Fruit fly (Drosophila melanogaster) whole organism, embryonic: ENCODE results near the gene CG14984.

Experiments
- Ada2b ChIP-seq: fragments of 200-800 bp; sonication (Bioruptor generic); IDR thresholded peaks from 2 replicates; pipeline ENCODE4 v1.3.6; 2022; ENCODE audit warnings: missing biosample characterization, missing genetic modification characterization
- Atf3 ChIP-seq: fragments of 200-800 bp; sonication (Bioruptor generic); optimal IDR thresholded peaks from 3 replicates; lab custom pipeline; 2016; ENCODE audit warnings: missing biosample characterization, missing genetic modification characterization
- Bteb2 ChIP-seq: fragments of 200-800 bp; sonication (Bioruptor generic); optimal IDR thresholded peaks from 2 replicates; lab custom pipeline; 2016; ENCODE audit warnings: missing biosample characterization, missing genetic modification characterization
- CG10209 ChIP-seq: fragments of 200-800 bp; sonication (Bioruptor generic); optimal IDR thresholded peaks from 3 replicates; lab custom pipeline; 2017; ENCODE audit warnings: missing biosample characterization, mild to moderate bottlenecking, missing genetic modification characterization, missing genetic modification reagents
- CG10267 ChIP-seq: fragments of 200-800 bp; sonication (Bioruptor generic); optimal IDR thresholded peaks from 2 replicates; lab custom pipeline; 2018; ENCODE audit warnings: missing biosample characterization, mild to moderate bottlenecking, missing genetic modification characterization, moderate library complexity
- CG11247 ChIP-seq: fragments of 200-800 bp; sonication (Bioruptor generic); IDR thresholded peaks from 2 replicates; pipeline ENCODE4 v1.3.6; 2022; ENCODE audit warnings: missing biosample characterization, missing genetic modification characterization
- CG11504 ChIP-seq: fragments of 200-800 bp; sonication (Bioruptor generic); optimal IDR thresholded peaks from 3 replicates; lab custom pipeline; 2019; ENCODE audit warnings: missing biosample characterization, mild to moderate bottlenecking, missing genetic modification characterization, moderate library complexity
- CG11723 ChIP-seq: fragments of 200-800 bp; sonication (Bioruptor generic); optimal IDR thresholded peaks from 2 replicates; lab custom pipeline; 2017; ENCODE audit warnings: missing biosample characterization, mild to moderate bottlenecking, missing genetic modification characterization
- CG12659 ChIP-seq: fragments of 200-800 bp; sonication (Bioruptor generic); optimal IDR thresholded peaks from 3 replicates; lab custom pipeline; 2017; ENCODE audit warnings: mild to moderate bottlenecking, missing biosample characterization, missing genetic modification reagents, missing genetic modification characterization
- CG12769 ChIP-seq: fragments of 200-800 bp; sonication (Bioruptor generic); optimal IDR thresholded peaks from 2 replicates; lab custom pipeline; 2019; ENCODE audit warnings: missing biosample characterization, mild to moderate bottlenecking, missing genetic modification characterization, moderate library complexity
- CG13624 ChIP-seq: fragments of 200-800 bp; sonication (Bioruptor generic); optimal IDR thresholded peaks from 2 replicates; lab custom pipeline; 2016; ENCODE audit warnings: missing biosample characterization, missing genetic modification characterization
- CG15011 ChIP-seq: fragments of 200-800 bp; sonication (Bioruptor generic); optimal IDR thresholded peaks from 3 replicates; lab custom pipeline; 2018; ENCODE audit warnings: missing biosample characterization, mild to moderate bottlenecking, missing genetic modification characterization
- CG15269 ChIP-seq: fragments of 200-800 bp; sonication (Bioruptor generic); optimal IDR thresholded peaks from 2 replicates; lab custom pipeline; 2018; ENCODE audit warnings: missing biosample characterization, mild to moderate bottlenecking, missing genetic modification characterization, moderate library complexity
- CG15514 ChIP-seq: fragments of 200-800 bp; sonication (Bioruptor generic); optimal IDR thresholded peaks from 3 replicates; lab custom pipeline; 2017; ENCODE audit warnings: missing biosample characterization, missing genetic modification characterization, mild to moderate bottlenecking, moderate library complexity, missing genetic modification reagents
- CG17361 ChIP-seq: fragments of 200-800 bp; sonication (Bioruptor generic); IDR thresholded peaks from 3 replicates; pipeline ENCODE4 v1.3.6; 2022; ENCODE audit warnings: missing biosample characterization, missing genetic modification characterization
- CG17802 ChIP-seq: fragments of 200-800 bp; sonication (Bioruptor generic); optimal IDR thresholded peaks from 2 replicates; lab custom pipeline; 2018; ENCODE audit warnings: missing biosample characterization, mild to moderate bottlenecking, missing genetic modification characterization, moderate library complexity
- CG17829 ChIP-seq: fragments of 200-800 bp; optimal IDR thresholded peaks from 2 replicates; lab custom pipeline; 2019; ENCODE audit warnings: missing biosample characterization, mild to moderate bottlenecking, missing genetic modification characterization, moderate library complexity
- CG18476 ChIP-seq: fragments of 200-800 bp; sonication (Bioruptor generic); optimal IDR thresholded peaks from 2 replicates; lab custom pipeline; 2016; ENCODE audit warnings: missing biosample characterization, mild to moderate bottlenecking, missing genetic modification characterization
- CG2678 ChIP-seq: fragments of 200-800 bp; sonication (Bioruptor generic); optimal IDR thresholded peaks from 3 replicates; lab custom pipeline; 2019; ENCODE audit warnings: missing biosample characterization, mild to moderate bottlenecking, missing genetic modification characterization, moderate library complexity
- CG30403 ChIP-seq: fragments of 200-800 bp; sonication (Bioruptor generic); optimal IDR thresholded peaks from 3 replicates; lab custom pipeline; 2016; ENCODE audit warnings: missing biosample characterization, missing genetic modification characterization
- CG32772 ChIP-seq: fragments of 200-800 bp; sonication (Bioruptor generic); IDR thresholded peaks from 2 replicates; pipeline ENCODE4 v1.3.6; 2022; ENCODE audit warnings: missing biosample characterization, missing genetic modification characterization
- CG33557 ChIP-seq: fragments of 200-800 bp; sonication (Bioruptor generic); optimal IDR thresholded peaks from 2 replicates; lab custom pipeline; 2019; ENCODE audit warnings: missing biosample characterization, mild to moderate bottlenecking, missing genetic modification characterization, moderate library complexity
- CG6854 ChIP-seq: fragments of 200-800 bp; sonication (Bioruptor generic); optimal IDR thresholded peaks from 3 replicates; lab custom pipeline; 2017; ENCODE audit warnings: missing biosample characterization, mild to moderate bottlenecking, missing genetic modification characterization
- CG8089 ChIP-seq: fragments of 200-800 bp; sonication (Bioruptor generic); optimal IDR thresholded peaks from 3 replicates; lab custom pipeline; 2016; ENCODE audit warnings: missing biosample characterization, missing genetic modification characterization
- Drgx ChIP-seq: fragments of 200-800 bp; sonication (Bioruptor generic); IDR thresholded peaks from 2 replicates; pipeline ENCODE4 v1.3.6; 2022; ENCODE audit warnings: missing biosample characterization, missing genetic modification characterization
- Ets65A ChIP-seq: fragments of 200-800 bp; sonication (Bioruptor generic); peaks from one replicate; lab custom pipeline; 2016; ENCODE audit warnings: missing biosample characterization, missing genetic modification characterization
- Fer2 ChIP-seq: fragments of 200-800 bp; sonication (Bioruptor generic); optimal IDR thresholded peaks from 2 replicates; lab custom pipeline; 2018; ENCODE audit warnings: missing biosample characterization, mild to moderate bottlenecking, missing genetic modification characterization, moderate library complexity
- Hey ChIP-seq: fragments of 200-800 bp; sonication (Bioruptor generic); optimal IDR thresholded peaks from 3 replicates; lab custom pipeline; 2018; ENCODE audit warnings: missing biosample characterization, mild to moderate bottlenecking, missing genetic modification characterization
- Hmr ChIP-seq: fragments of 200-800 bp; sonication (Bioruptor generic); optimal IDR thresholded peaks from 3 replicates; lab custom pipeline; 2017; ENCODE audit warnings: mild to moderate bottlenecking, missing biosample characterization, missing genetic modification reagents, missing genetic modification characterization
- Med ChIP-seq: fragments of 200-800 bp; sonication (Bioruptor generic); peaks from one replicate; lab custom pipeline; 2016; ENCODE audit warnings: missing biosample characterization, missing genetic modification characterization, mild to moderate bottlenecking, inconsistent platforms, moderate library complexity
- Oli ChIP-seq: fragments of 200-800 bp; sonication (Bioruptor generic); optimal IDR thresholded peaks from 2 replicates; lab custom pipeline; 2018; ENCODE audit warnings: missing biosample characterization, mild to moderate bottlenecking, missing genetic modification characterization, moderate library complexity
- Pdp1 ChIP-seq, 2 experiments: fragments of 200-800 bp; sonication (Bioruptor generic); optimal IDR thresholded peaks; 3 replicates each; lab custom pipeline; 2016; ENCODE audit warnings: missing biosample characterization in 2 of 2, missing genetic modification characterization in 2 of 2, mild to moderate bottlenecking in 1 of 2, moderate library complexity in 1 of 2
- Ptx1 ChIP-seq: fragments of 200-800 bp; sonication (Bioruptor generic); IDR thresholded peaks from 2 replicates; pipeline ENCODE4 v1.3.6; 2022; ENCODE audit warnings: missing biosample characterization, missing genetic modification characterization
- Sry-δ ChIP-seq: fragments of 200-800 bp; sonication (Bioruptor generic); optimal IDR thresholded peaks from 2 replicates; lab custom pipeline; 2016; ENCODE audit warnings: missing biosample characterization, missing genetic modification characterization
- Trl ChIP-seq, 3 experiments: fragments of >200 bp in 2 of 3; fragments of 200-800 bp in 1 of 3; sonication (Bioruptor generic) in 1 of 3; optimal IDR thresholded peaks; 2 replicates in 1 of 3; 3 replicates in 2 of 3; lab custom pipeline; 2016 to 2017; ENCODE audit warnings: missing biosample characterization in 1 of 3, missing genetic modification characterization in 1 of 3
- Vsx1 ChIP-seq: fragments of 200-800 bp; sonication (Bioruptor generic); optimal IDR thresholded peaks from 2 replicates; lab custom pipeline; 2017; ENCODE audit warnings: missing biosample characterization, mild to moderate bottlenecking, missing genetic modification characterization, missing genetic modification reagents
- exex ChIP-seq: fragments of 200-800 bp; sonication (Bioruptor generic); optimal IDR thresholded peaks from 4 replicates; lab custom pipeline; 2018; ENCODE audit warnings: missing biosample characterization, mild to moderate bottlenecking, missing genetic modification characterization, moderate library complexity
- fu2 ChIP-seq: fragments of 200-800 bp; sonication (Bioruptor generic); optimal IDR thresholded peaks from 2 replicates; lab custom pipeline; 2016; ENCODE audit warnings: missing biosample characterization, missing genetic modification characterization
- gem ChIP-seq: fragments of 200-800 bp; sonication (Bioruptor generic); optimal IDR thresholded peaks from 2 replicates; lab custom pipeline; 2019; ENCODE audit warnings: missing biosample characterization, mild to moderate bottlenecking, missing genetic modification characterization, moderate library complexity
- gfzf ChIP-seq: fragments of 200-800 bp; sonication (Bioruptor generic); optimal IDR thresholded peaks from 2 replicates; lab custom pipeline; 2016; ENCODE audit warnings: missing biosample characterization, mild to moderate bottlenecking, missing genetic modification characterization, moderate library complexity
- grau ChIP-seq: fragments of 200-800 bp; optimal IDR thresholded peaks from 3 replicates; lab custom pipeline; 2019; ENCODE audit warnings: missing biosample characterization, mild to moderate bottlenecking, missing genetic modification characterization, moderate library complexity
- pnt ChIP-seq: fragments of 200-800 bp; sonication (Bioruptor generic); optimal IDR thresholded peaks from 3 replicates; lab custom pipeline; 2016; ENCODE audit warnings: missing biosample characterization, missing genetic modification characterization
- schlank ChIP-seq: fragments of 200-800 bp; sonication (Bioruptor generic); optimal IDR thresholded peaks from 2 replicates; lab custom pipeline; 2018; ENCODE audit warnings: missing biosample characterization, mild to moderate bottlenecking, missing genetic modification characterization
- slbo ChIP-seq: fragments of 200-800 bp; sonication (Bioruptor generic); IDR thresholded peaks from 2 replicates; pipeline ENCODE4 v1.3.6; 2022; ENCODE audit warnings: missing biosample characterization, missing genetic modification characterization
- sob ChIP-seq: fragments of 200-800 bp; sonication (Bioruptor generic); IDR thresholded peaks from 2 replicates; pipeline ENCODE4 v1.3.6; 2022; ENCODE audit warnings: missing biosample characterization, missing genetic modification characterization
- toy ChIP-seq: fragments of 200-800 bp; sonication (Bioruptor generic); IDR thresholded peaks from 2 replicates; pipeline ENCODE4 v1.3.6; 2022; ENCODE audit warnings: missing biosample characterization, missing genetic modification characterization
- ttk ChIP-seq: fragments of 200-800 bp; sonication (Bioruptor generic); IDR thresholded peaks from 2 replicates; pipeline ENCODE4 v2.1.2; 2022; ENCODE audit warnings: missing biosample characterization, missing genetic modification characterization
- yki ChIP-seq: fragments of >200 bp; optimal IDR thresholded peaks from 3 replicates; lab custom pipeline; 2018
- z ChIP-seq: fragments of 200-800 bp; sonication (Bioruptor generic); IDR thresholded peaks from 3 replicates; pipeline ENCODE4 v1.3.6; 2022; ENCODE audit warnings: missing biosample characterization, missing genetic modification characterization

The CG14984 gene

DNA sequence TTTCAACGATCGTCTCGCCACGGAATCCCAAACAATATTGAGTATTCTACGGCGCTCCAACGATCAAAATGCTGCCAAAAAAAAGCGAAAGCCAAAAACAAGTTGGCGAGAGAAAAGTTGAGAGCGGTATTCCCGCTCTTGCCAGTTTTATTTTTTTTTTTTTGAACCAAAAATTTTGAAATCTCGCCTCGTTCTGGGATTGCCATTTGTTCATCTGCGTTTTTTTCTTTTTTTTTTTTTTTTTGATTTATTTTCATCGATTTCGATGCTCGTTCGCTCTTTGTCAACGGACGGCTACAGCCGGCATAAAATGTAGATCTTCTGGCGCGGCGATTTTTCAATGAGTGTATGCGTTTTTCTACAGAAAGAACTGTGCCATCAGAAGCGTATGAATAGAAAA, 18.8 kb downstream of the CG14984 start:
- TF ChIP-seq CG17829 (tag; lab: Kevin White, UChicago) (no peak), CG17802 (no peak), CG11247 (GFP tag; lab: Robert Waterston, UW) (no peak), Trl (optimal IDR thresholded peaks at IDR 0.05; lab: Kevin White, UChicago) (peak in 1 of 2 experiments; percentile 31), Trl (GFP tag; optimal IDR thresholded peaks at IDR 0.05; lab: Kevin White, UChicago) (no peak), Drgx (GFP tag; lab: Robert Waterston, UW) (peak; percentile 79), Ptx1 (no peak), CG17361 (GFP tag; lab: Robert Waterston, UW) (no peak), CG32772 (GFP tag; lab: Robert Waterston, UW) (0 out of 2 replicates have a peak, but pooled peaks have one; percentile 24), slbo (0 out of 2 replicates have a peak, but pooled peaks have one; percentile 12), z (no peak), Ada2b (GFP tag; lab: Robert Waterston, UW) (no peak), Med (GFP tag; lab: Kevin White, UChicago) (peak; percentile 47), fu2 (no peak)

DNA sequence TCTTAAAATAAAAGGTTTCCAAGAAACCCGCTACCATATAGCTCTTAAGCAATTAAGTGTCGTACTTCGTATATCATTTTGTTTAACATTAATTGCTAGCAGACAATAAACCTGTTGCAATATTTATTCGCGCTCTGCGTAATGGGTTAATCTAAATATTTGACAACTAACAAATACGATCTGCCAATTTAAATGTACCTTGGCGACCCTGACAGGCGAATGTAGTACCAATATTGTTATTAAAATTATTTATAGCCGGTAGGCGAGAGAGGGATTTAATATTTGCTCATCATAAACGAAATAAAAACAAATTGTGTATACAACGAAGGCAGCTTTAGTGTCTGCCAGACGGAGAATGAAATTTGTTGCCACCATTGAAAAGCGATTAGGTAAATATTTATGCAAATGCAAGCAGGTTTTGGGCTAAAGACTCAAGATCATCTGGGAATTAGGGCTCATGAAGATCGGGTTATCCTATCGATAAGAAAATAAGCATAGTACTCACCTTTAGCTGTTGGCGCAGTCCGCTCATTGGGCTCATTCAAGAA, 19.5 kb downstream of the CG14984 start:
- TF ChIP-seq toy (GFP tag; lab: Robert Waterston, UW) (no peak), pnt (no peak), CG15011 (peak; percentile 25), CG8089 (GFP tag; lab: Kevin White, UChicago) (no peak), CG15514 (GFP tag; lab: Kevin White, UChicago) (peak; percentile 64), CG15269 (tag; lab: Kevin White, UChicago) (peak; percentile 60), Ets65A (peak; percentile 53), gem (tag; lab: Kevin White, UChicago) (peak; percentile 35), CG12659 (GFP tag; lab: Kevin White, UChicago) (peak; percentile 32), Trl (optimal IDR thresholded peaks at IDR 0.05; lab: Kevin White, UChicago) (no peak), Trl (GFP tag; optimal IDR thresholded peaks at IDR 0.05; lab: Kevin White, UChicago) (no peak), CG2678 (tag; lab: Kevin White, UChicago) (peak; percentile 64), yki (lab: Kevin White, UChicago) (no peak), CG10209 (GFP tag; lab: Kevin White, UChicago) (peak; percentile 45), exex (tag; lab: Kevin White, UChicago) (peak; percentile 25), sob (GFP tag; lab: Robert Waterston, UW) (peak; percentile 36; the same call in 1 of the 2 replicates), CG11723 (GFP tag; lab: Kevin White, UChicago) (no peak), gfzf (GFP tag; lab: Kevin White, UChicago) (no peak), Atf3 (GFP tag; lab: Kevin White, UChicago) (no peak), CG33557 (no peak), CG18476 (GFP tag; lab: Kevin White, UChicago) (peak; percentile 47), Sry-δ (GFP tag; lab: Kevin White, UChicago) (no peak), CG11504 (tag; lab: Kevin White, UChicago) (peak; percentile 1), Med (GFP tag; lab: Kevin White, UChicago) (peak; percentile 84), Hey (tag; lab: Kevin White, UChicago) (no peak), CG13624 (GFP tag; lab: Kevin White, UChicago) (no peak), CG6854 (GFP tag; lab: Kevin White, UChicago) (peak; percentile 41), Vsx1 (GFP tag; lab: Kevin White, UChicago) (peak; percentile 17), Hmr (GFP tag; lab: Kevin White, UChicago) (peak; percentile 72), Fer2 (tag; lab: Kevin White, UChicago) (peak; percentile 9), ttk (no peak), CG30403 (GFP tag; lab: Kevin White, UChicago) (no peak), CG10267 (tag; lab: Kevin White, UChicago) (no peak), grau (tag; lab: Kevin White, UChicago) (peak; percentile 8), schlank (tag; lab: Kevin White, UChicago) (peak; percentile 67), Oli (no peak), CG12769 (tag; lab: Kevin White, UChicago) (peak; percentile 47), Pdp1 (GFP tag; optimal IDR thresholded peaks at IDR 0.05; lab: Kevin White, UChicago) (no peak), Bteb2 (GFP tag; lab: Kevin White, UChicago) (peak; percentile 23)
